Worm (Caenorhabditis elegans): ENCODE measurements around the gene W01B6.4.
"Not testable (repeated sequence)": the region's sequence is repeated elsewhere in the genome, so short reads cannot be mapped to it uniquely, and the experiment has no call there.

The W01B6.4 gene

DNA sequence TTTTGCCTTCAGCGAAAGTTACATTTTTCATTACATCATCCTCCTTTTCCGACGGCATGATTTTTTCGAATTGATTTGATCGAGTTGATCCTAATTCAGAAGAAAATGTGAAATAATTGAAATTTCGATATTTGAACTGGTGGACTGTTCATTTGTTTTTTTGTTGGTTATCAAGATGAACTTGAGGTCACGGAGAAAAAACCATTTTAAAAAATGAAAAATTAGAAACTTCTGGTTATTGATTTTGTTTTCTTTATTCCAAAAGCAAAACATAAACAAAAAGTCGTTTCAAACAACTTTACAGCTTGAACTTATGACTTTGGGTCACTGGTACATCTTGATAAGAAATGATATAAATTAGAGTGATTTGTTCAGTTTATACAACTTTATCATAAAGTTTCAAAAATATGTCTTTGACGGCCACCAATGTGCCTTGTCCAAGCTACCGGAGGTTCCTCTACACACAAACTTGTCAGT lies at the start of gene W01B6.4, which contains the start of gene ttbk-4:
Gene W01B6.4 (plus strand): TSS at position 427 of the 477 bp plus-strand sequence.
Gene ttbk-4 (minus strand): TSS at position 101 of the 477 bp plus-strand sequence.
- TF ChIP-seq ztf-11 (tag; optimal IDR thresholded peaks at IDR 0.05): no peak
- no peak for TF ChIP-seq hlh-1 (tag; optimal IDR thresholded peaks at IDR 0.05)
- no peak for TF ChIP-seq sem-2 (GFP tag; optimal IDR thresholded peaks at IDR 0.05)
- no peak for TF ChIP-seq flh-1 (GFP tag; optimal IDR thresholded peaks at IDR 0.05)

DNA sequence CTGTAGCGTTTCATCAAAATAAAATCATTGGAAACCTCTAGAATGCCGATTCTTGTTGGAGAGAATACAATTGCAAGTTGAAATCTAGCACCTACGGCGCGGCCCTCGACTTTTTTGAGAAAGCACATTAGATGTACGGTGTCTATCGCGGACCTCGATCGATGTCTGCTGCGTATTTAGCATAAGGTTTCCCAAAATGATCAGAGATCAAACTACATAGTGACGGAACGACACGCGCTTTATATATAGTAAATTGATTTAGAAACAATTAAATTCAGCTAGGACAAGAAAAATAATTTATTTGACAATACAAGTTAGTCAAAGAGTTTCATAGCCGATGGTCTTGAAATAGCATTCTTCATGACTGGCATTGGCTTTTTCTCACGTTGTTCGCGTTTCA lies 49.1 kb upstream of the W01B6.4 start:
- no peak for TF ChIP-seq cnd-1 (tag; optimal IDR thresholded peaks at IDR 0.05)
- TF ChIP-seq blmp-1 (tag; optimal IDR thresholded peaks at IDR 0.05): no peak

DNA sequence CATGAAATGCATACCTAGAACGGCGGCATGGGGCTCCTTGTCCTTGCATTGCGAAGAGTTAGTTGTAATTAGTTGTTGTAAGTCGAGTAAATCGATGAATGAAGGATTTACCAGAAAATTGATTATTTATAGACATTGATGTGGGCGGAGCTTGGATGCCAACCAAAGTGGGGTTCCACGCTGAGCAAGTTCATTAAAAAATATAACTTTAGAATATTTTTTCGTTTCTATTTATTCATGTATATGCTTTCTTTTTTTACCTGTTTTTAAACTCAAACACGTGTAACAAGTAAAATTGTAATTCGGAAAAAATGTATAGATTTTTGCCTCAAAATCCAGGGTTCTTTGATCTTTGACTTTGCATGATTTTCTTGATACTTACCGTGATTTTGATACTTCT lies 47.7 kb upstream of the W01B6.4 start, which contains the start of gene gipc-2:
Gene gipc-2 (minus strand): TSS at position 101 of the 400 bp plus-strand sequence.
- TF ChIP-seq sptf-1 (tag; optimal IDR thresholded peaks at IDR 0.05) (no peak), pha-4 (tag; optimal IDR thresholded peaks at IDR 0.05) (no peak), lin-32 (GFP tag; optimal IDR thresholded peaks at IDR 0.05) (no peak)

DNA sequence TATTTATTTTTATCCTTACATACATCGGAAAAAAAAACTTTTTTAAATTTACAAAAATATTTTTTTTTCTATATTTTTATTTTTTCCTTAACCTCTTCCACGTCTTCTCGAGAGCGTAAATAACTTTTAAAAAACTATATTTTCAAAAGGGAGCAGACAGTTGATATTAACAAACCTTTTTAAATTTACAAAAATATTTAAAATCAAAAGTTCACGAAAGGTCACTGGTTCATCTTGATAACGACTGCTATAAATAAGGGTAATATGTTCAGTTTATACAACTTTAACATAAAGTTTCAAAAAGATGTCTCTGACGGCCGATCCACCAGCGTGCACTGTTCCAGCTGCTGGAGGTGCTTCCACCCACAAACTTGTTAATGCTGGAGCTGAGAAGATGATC lies 46.5 kb upstream of the W01B6.4 start, which contains the start of the genes F44D12.16 and msd-2:
Gene F44D12.16 (plus strand): TSS at position 301 of the 400 bp plus-strand sequence.
Gene msd-2 (plus strand): TSS at position 305 of the 400 bp plus-strand sequence.
- not testable (repeated sequence) for TF ChIP-seq nhr-12 (tag; optimal IDR thresholded peaks at IDR 0.05); drap-1 (GFP tag; optimal IDR thresholded peaks at IDR 0.05); sem-2 (GFP tag; optimal IDR thresholded peaks at IDR 0.05)

DNA sequence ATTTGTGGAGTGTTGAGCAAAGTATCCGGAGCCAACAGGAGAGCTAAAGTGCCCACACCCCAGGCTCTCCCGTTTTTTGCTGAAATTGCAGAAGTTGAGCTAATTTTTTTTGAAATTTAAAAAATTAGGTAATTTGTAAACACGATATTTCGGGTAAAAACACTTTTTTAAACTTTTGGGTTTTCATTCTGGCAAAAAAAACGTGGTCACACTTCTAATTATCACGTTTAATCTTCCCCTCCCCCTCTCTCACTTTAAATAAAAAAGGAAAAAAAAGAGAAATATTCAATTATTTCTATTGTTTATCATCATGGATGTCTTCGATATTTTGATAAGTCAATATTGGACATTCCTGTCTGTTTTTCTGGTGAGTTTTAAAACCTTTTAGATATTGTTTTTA lies 42.2 kb upstream of the W01B6.4 start, which contains the start of gene F44D12.6:
Gene F44D12.6 (plus strand): TSS at position 301 of the 400 bp plus-strand sequence.
- no peak for TF ChIP-seq tbx-8 (GFP tag; optimal IDR thresholded peaks at IDR 0.05)

DNA sequence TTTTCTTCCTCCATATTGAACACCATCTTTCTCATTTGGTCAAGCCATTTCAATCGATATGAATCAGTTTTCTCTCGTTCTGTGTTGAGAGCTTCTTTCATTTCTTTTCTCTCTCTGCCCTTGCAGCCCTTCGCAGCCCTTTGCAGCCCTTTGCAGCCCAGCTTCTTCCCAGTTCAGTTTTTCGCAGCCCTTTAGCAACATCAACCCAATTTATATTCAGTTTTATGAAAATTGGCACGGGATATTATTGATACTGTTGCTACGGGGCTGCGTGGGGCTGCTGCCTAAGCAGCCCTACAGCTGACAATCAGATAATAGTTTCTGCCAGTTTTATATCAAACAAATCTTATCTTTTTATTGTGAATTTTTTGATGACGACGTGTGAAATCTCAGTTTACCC lies 38.3 kb upstream of the W01B6.4 start, which contains the start of gene F44D12.10:
Gene F44D12.10 (minus strand): TSS at position 101 of the 400 bp plus-strand sequence.
- TF ChIP-seq unc-62 (GFP tag; optimal IDR thresholded peaks at IDR 0.05) (no peak), elt-3 (tag; optimal IDR thresholded peaks at IDR 0.05) (no peak), zip-8 (tag; optimal IDR thresholded peaks at IDR 0.05) (no peak), unc-39 (tag; optimal IDR thresholded peaks at IDR 0.05) (no peak), lin-32 (GFP tag; optimal IDR thresholded peaks at IDR 0.05) (no peak), sem-2 (GFP tag; optimal IDR thresholded peaks at IDR 0.05) (no peak)

DNA sequence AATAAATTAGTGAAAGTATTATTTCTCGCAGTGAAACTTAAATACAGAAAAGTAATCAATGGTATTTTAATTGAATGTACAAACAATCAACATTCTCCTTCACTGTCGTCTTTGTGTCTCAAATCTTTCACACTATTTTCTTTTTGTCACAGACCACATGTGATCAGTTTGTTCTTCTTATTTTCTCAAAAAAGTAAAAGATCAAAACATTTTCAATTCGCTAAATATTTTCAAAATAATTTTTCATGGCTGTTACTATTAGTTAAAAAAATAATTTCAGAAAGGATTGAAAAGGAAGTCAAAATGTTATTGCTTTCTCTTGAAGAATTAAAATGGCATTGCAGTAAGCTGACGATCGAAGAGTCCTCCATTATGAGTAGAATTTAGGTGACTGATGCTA lies 34.5 kb upstream of the W01B6.4 start, which contains the start of gene dhs-31:
Gene dhs-31 (minus strand): TSS at position 101 of the 400 bp plus-strand sequence.
- TF ChIP-seq mls-2 (tag; optimal IDR thresholded peaks at IDR 0.05): no peak
- TF ChIP-seq blmp-1 (tag; optimal IDR thresholded peaks at IDR 0.05): no peak
- TF ChIP-seq nhr-12 (tag; optimal IDR thresholded peaks at IDR 0.05): no peak
- TF ChIP-seq lin-13 (tag; optimal IDR thresholded peaks at IDR 0.05): no peak
- no peak for TF ChIP-seq bed-3 (GFP tag; optimal IDR thresholded peaks at IDR 0.05)
- no peak for TF ChIP-seq ztf-11 (tag; optimal IDR thresholded peaks at IDR 0.05)
- no peak for TF ChIP-seq mab-5 (tag; optimal IDR thresholded peaks at IDR 0.05)
- TF ChIP-seq mep-1 (tag; optimal IDR thresholded peaks at IDR 0.05): no peak

DNA sequence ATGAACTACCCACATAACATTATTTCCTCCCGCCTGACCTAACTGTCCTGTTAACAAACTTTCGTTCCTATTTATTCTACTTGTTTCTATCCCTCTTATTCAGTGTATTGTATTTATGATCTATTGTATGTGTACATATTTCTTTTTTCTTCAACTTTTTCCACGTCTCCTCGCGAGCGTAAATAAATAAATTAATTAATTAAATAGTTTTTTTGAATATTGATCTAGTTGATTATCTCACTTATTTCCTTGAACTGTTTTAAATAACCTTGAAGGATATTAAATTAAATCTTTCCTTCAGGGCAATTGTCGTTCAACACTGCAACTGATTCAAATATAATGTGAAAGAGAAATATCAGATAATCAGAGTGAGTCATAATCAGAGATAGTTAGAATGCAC lies 32.4 kb upstream of the W01B6.4 start, which contains the start of gene frk-1:
Gene frk-1 (plus strand): TSS at position 301 of the 400 bp plus-strand sequence.
- TF ChIP-seq tbx-8 (GFP tag; optimal IDR thresholded peaks at IDR 0.05) (no peak), bed-3 (GFP tag; optimal IDR thresholded peaks at IDR 0.05) (no peak), lin-32 (GFP tag; optimal IDR thresholded peaks at IDR 0.05) (no peak), mep-1 (tag; optimal IDR thresholded peaks at IDR 0.05) (no peak), M03D4.4 (tag; optimal IDR thresholded peaks at IDR 0.05) (no peak), hlh-1 (tag; optimal IDR thresholded peaks at IDR 0.05) (no peak), ztf-11 (tag; optimal IDR thresholded peaks at IDR 0.05) (no peak), nhr-76 (tag; optimal IDR thresholded peaks at IDR 0.05) (no peak), zip-8 (tag; optimal IDR thresholded peaks at IDR 0.05) (no peak), elt-3 (tag; optimal IDR thresholded peaks at IDR 0.05) (no peak), flh-1 (GFP tag; optimal IDR thresholded peaks at IDR 0.05) (no peak), sptf-1 (tag; optimal IDR thresholded peaks at IDR 0.05) (no peak), ceh-83 (GFP tag; optimal IDR thresholded peaks at IDR 0.05) (no peak), mls-2 (tag; optimal IDR thresholded peaks at IDR 0.05) (no peak), lin-13 (tag; optimal IDR thresholded peaks at IDR 0.05) (no peak), unc-62 (GFP tag; optimal IDR thresholded peaks at IDR 0.05) (no peak), lsy-2 (tag; optimal IDR thresholded peaks at IDR 0.05) (no peak), unc-39 (tag; optimal IDR thresholded peaks at IDR 0.05) (no peak)

Measured in whole organism, mixed stage, embryonic.